Worm (Caenorhabditis elegans) whole organism, L4/young adult: Measurements from ENCODE around the gene ctsa-3.2.

Experiments
- W03F9.2 ChIP-seq: fragments of 150-350 bp; optimal IDR thresholded peaks from 2 replicates; lab custom pipeline; 2014; ENCODE audit warnings: missing biosample characterization, missing genetic modification characterization
- him-1 ChIP-seq: sonication (generic microtip); optimal IDR thresholded peaks from 2 replicates; lab custom pipeline; 2016; ENCODE audit warnings: missing genotype, missing genetic modification reagents, missing genetic modification characterization, missing compliant biosample characterization

- TF ChIP-seq him-1 (tag; lab: Kevin White, UChicago) (no peak), W03F9.2 (tag; lab: Kevin White, UChicago) (no peak)
These were observed 46.5 kb upstream of the ctsa-3.2 start for ce11 chrII:9828502-9828901.
